Worm (Caenorhabditis elegans): Measurements from ENCODE around the gene glc-1.

The glc-1 gene

DNA sequence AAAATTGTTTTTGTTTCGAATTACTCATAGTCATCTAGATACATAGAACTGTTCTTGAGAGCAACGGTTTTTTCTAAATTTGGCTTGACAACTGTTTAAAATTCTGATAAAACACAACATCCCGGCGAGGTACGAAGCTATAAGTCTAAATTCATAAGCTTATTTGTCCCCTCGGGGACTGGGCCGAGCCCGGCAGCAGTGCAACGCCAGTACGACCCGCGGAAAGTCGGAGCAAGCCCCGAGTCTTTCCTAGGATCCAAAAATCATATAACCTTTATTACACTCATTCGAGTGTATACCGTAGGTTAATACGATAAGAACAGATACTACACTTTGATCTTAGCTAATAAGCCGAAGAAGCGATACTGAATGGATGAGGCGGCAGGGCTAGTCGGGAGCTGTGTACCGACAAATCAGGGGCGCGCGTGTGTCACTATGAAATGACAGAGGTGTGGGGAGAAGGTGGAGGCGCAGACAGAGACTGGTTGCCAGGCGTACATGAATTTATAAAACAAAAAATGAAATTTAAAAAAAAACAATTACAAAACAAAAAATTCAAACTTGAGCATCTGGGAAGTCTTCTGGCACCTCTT, 6.2 kb downstream of the glc-1 start (continued):
- TF ChIP-seq nhr-120 (GFP tag; IDR thresholded peaks at IDR 0.05) (no peak), ets-4 (GFP tag; optimal IDR thresholded peaks at IDR 0.05) (no peak), F22D6.2 (tag; optimal IDR thresholded peaks at IDR 0.05) (no peak), F57C9.4 (tag; optimal IDR thresholded peaks at IDR 0.05) (no peak), F52B5.7 (tag; optimal IDR thresholded peaks at IDR 0.05) (no peak), nhr-27 (tag; optimal IDR thresholded peaks at IDR 0.05) (no peak), lsl-1 (GFP tag; optimal IDR thresholded peaks at IDR 0.05) (peak; percentile 64), bed-1 (GFP tag; IDR thresholded peaks at IDR 0.05) (no peak), zfh-2 (GFP tag; conservative IDR thresholded peaks at IDR 0.05) (0 out of 2 replicates have a peak, but pooled peaks have one; percentile 20), ceh-58 (GFP tag; IDR thresholded peaks at IDR 0.05) (0 out of 2 replicates have a peak, but pooled peaks have one; percentile 50), lin-40 (tag; optimal IDR thresholded peaks at IDR 0.05) (no peak), ztf-18 (tag; optimal IDR thresholded peaks at IDR 0.05) (peak; percentile 27), ztf-26 (tag; optimal IDR thresholded peaks at IDR 0.05) (no peak), tbx-9 (tag; optimal IDR thresholded peaks at IDR 0.05; ENCODE audit: borderline replicate concordance) (no peak), B0035.1 (tag; optimal IDR thresholded peaks at IDR 0.05) (no peak), die-1 (tag; optimal IDR thresholded peaks at IDR 0.05) (peak; percentile 45), lir-1 (GFP tag; conservative IDR thresholded peaks at IDR 0.05) (no peak), B0336.3 (GFP tag; IDR thresholded peaks at IDR 0.05) (peak; percentile 65), let-526 (GFP tag; IDR thresholded peaks at IDR 0.05) (no peak)

DNA sequence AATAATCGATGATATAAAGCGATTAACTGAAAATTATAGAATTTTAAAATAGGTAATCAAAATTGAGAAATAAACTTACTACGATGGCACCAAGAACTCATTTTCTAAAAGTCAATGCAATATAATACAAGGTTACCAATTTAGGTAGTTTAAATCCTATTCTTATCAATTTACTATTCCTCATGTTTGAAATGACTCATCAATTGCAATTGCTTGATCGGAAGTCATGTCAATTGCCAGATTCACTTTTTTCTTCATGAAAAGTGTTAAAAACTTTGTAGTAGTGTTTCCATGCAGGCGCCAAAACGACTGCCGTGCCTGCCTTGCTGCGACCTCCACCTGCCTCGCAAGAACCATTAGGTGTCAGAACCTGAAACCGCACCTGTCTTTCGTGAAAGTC, 7.1 kb downstream of the glc-1 start, which contains the start of gene F11A5.13:
Gene F11A5.13, minus strand, starts transcription at position 101 of the 400 bp plus-strand sequence.
- TF ChIP-seq unc-130 (GFP tag; optimal IDR thresholded peaks at IDR 0.05) (no peak), attf-3 (GFP tag; conservative IDR thresholded peaks at IDR 0.05) (no peak), lin-54 (GFP tag; optimal IDR thresholded peaks at IDR 0.05) (no peak), ztf-18 (tag; optimal IDR thresholded peaks at IDR 0.05) (no peak), unc-62 (GFP tag; optimal IDR thresholded peaks at IDR 0.05) (no peak)

DNA sequence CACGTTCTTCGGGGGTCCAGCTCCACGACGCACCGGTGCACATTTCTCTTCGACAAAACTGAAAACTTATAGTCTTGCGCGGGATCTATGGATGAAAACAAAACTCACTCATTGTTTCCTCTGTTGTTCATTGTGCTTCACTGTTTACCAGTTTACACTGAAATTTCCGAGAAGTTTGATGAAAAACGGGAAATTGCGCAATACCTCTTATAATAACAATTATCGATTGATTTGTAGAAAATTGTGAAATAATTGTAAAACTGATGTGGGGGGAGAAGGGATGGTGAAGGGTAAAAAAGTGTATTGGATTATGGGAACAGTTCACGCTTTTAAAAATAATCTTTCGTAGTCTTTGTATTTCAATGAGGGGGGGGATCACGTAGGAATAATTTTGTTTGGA, 10.0 kb downstream of the glc-1 start:
- TF ChIP-seq ZK185.1 (tag; optimal IDR thresholded peaks at IDR 0.05; ENCODE audit: poor library complexity, severe bottlenecking) (no peak), let-526 (GFP tag; IDR thresholded peaks at IDR 0.05) (no peak), unc-62 (GFP tag; optimal IDR thresholded peaks at IDR 0.05) (no peak), tlf-1 (GFP tag; optimal IDR thresholded peaks at IDR 0.05) (no peak), dpl-1 (GFP tag; optimal IDR thresholded peaks at IDR 0.05) (no peak), egrh-3 (GFP tag; IDR thresholded peaks at IDR 0.05) (no peak), F57C9.4 (tag; optimal IDR thresholded peaks at IDR 0.05) (no peak), nhr-80 (tag; optimal IDR thresholded peaks at IDR 0.05) (no peak), chd-7 (tag; optimal IDR thresholded peaks at IDR 0.05) (no peak), B0336.3 (GFP tag; IDR thresholded peaks at IDR 0.05) (no peak), ceh-79 (tag; optimal IDR thresholded peaks at IDR 0.05) (no peak), F52B5.7 (tag; optimal IDR thresholded peaks at IDR 0.05) (no peak), Y79H2A.3 (GFP tag; conservative IDR thresholded peaks at IDR 0.05) (no peak), attf-5 (GFP tag; optimal IDR thresholded peaks at IDR 0.05) (no peak), ceh-27 (GFP tag; optimal IDR thresholded peaks at IDR 0.05) (no peak), aptf-3 (GFP tag; IDR thresholded peaks at IDR 0.05) (no peak), zim-3 (tag; optimal IDR thresholded peaks at IDR 0.05) (no peak)

DNA sequence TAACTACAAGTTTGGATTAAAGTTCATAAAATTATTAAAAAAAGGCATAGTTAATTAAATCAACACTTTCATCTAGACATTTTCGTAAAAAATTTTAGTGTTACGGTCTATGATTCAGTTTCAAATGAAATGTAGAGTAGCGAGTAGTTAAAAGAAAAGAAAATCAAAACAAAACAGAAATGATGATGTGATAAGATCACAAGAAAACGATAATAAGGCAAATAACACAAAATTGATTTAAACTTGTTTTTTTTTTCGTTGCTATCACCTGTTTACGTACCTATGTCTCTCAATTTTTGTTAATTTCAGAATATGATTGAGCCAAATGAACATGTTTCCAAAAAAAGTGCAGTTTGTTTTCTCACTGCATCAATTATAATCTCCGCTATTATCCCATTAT, 10.5 kb downstream of the glc-1 start, which contains the start of the genes F21H7.2 and F21H7.12:
Gene F21H7.2, minus strand, starts transcription at position 101 of the 400 bp plus-strand sequence.
Gene F21H7.12, plus strand, starts transcription at position 270 of the 400 bp plus-strand sequence.
- TF ChIP-seq nhr-120 (GFP tag; IDR thresholded peaks at IDR 0.05) (no peak), K11D2.4 (GFP tag; IDR thresholded peaks at IDR 0.05) (no peak), dpff-1 (tag; optimal IDR thresholded peaks at IDR 0.05) (no peak), him-1 (tag; optimal IDR thresholded peaks at IDR 0.05) (no peak), bed-2 (GFP tag; IDR thresholded peaks at IDR 0.05) (no peak), D2030.7 (GFP tag; IDR thresholded peaks at IDR 0.05) (no peak), xnd-1 (tag; optimal IDR thresholded peaks at IDR 0.05) (no peak), aptf-3 (GFP tag; IDR thresholded peaks at IDR 0.05) (no peak), ztf-22 (GFP tag; optimal IDR thresholded peaks at IDR 0.05) (no peak), let-526 (GFP tag; IDR thresholded peaks at IDR 0.05) (no peak), mel-28 (tag; optimal IDR thresholded peaks at IDR 0.05; ENCODE audit: borderline replicate concordance) (no peak), mxl-1 (tag; optimal IDR thresholded peaks at IDR 0.05) (no peak)
